Comparison of ENCODE assay signal across 4 fruit fly cellular contexts in genomic region chr3R:20833664-20834063, dm6.
A peak's percentile ranks its signal among the peaks of the same experiment; 100 is the strongest.
TF ChIP-seq lines count a peak whose summit lies in the region.

No protein-coding gene starts in this region.

- TF ChIP-seq CTCF in whole organism, embryonic (GFP tag; optimal IDR thresholded peaks at IDR 0.05; lab: Kevin White, UChicago): no peak

TF ChIP-seq in whole organism, embryonic, 481 proteins besides CTCF, POLR2A, EP300 and RAD21 (continues in another document):
- TF ChIP-seq CG30403 (GFP tag; optimal IDR thresholded peaks at IDR 0.05; lab: Kevin White, UChicago): peak; percentile 19
- no peak for TF ChIP-seq CG13775 (GFP tag; optimal IDR thresholded peaks at IDR 0.05; lab: Kevin White, UChicago)
- TF ChIP-seq CG17328 (GFP tag; IDR thresholded peaks at IDR 0.05; lab: Robert Waterston, UW): peak; percentile 44
- no peak for TF ChIP-seq CG6765 (GFP tag; optimal IDR thresholded peaks at IDR 0.05; lab: Kevin White, UChicago)
- peak; percentile 30 for TF ChIP-seq CG8388 (GFP tag; optimal IDR thresholded peaks at IDR 0.05; lab: Kevin White, UChicago)
- peak; percentile 43 for TF ChIP-seq CG10366 (GFP tag; IDR thresholded peaks at IDR 0.05; lab: Robert Waterston, UW)
- no peak for TF ChIP-seq CG43689 (GFP tag; IDR thresholded peaks at IDR 0.05; lab: Robert Waterston, UW)
- peak in 1 of 2 experiments; percentile 29 for TF ChIP-seq Hr51 (GFP tag; optimal IDR thresholded peaks at IDR 0.05; lab: Kevin White, UChicago)
- TF ChIP-seq so (GFP tag; IDR thresholded peaks at IDR 0.05; lab: Robert Waterston, UW): no peak
- peak in 1 of 2 experiments; percentile 55 for TF ChIP-seq bsh (GFP tag; optimal IDR thresholded peaks at IDR 0.05; lab: Kevin White, UChicago)
- TF ChIP-seq Med (GFP tag; lab: Kevin White, UChicago): peak; percentile 41
- TF ChIP-seq chn (GFP tag; optimal IDR thresholded peaks at IDR 0.05; lab: Kevin White, UChicago): peak; percentile 22
- no peak for TF ChIP-seq CG30431 (GFP tag; optimal IDR thresholded peaks at IDR 0.05; lab: Kevin White, UChicago)
- TF ChIP-seq E2f1 (GFP tag; IDR thresholded peaks at IDR 0.05; lab: Robert Waterston, UW): no peak
- peak; percentile 29; the same call in 1 of the 2 replicates for TF ChIP-seq sim (GFP tag; IDR thresholded peaks at IDR 0.05; lab: Robert Waterston, UW)
- TF ChIP-seq row (GFP tag; IDR thresholded peaks at IDR 0.05; lab: Robert Waterston, UW): peak; percentile 62
- TF ChIP-seq sens-2 (GFP tag; IDR thresholded peaks at IDR 0.05; lab: Robert Waterston, UW): 0 out of 2 replicates have a peak, but pooled peaks have one; percentile 12
- TF ChIP-seq trem (tag; optimal IDR thresholded peaks at IDR 0.05; lab: Kevin White, UChicago): no peak
- TF ChIP-seq CG3407 (GFP tag; optimal IDR thresholded peaks at IDR 0.05; lab: Kevin White, UChicago): no peak
- no peak for TF ChIP-seq Trl (optimal IDR thresholded peaks at IDR 0.05; lab: Kevin White, UChicago)
- peak; percentile 11 for TF ChIP-seq Trl (GFP tag; optimal IDR thresholded peaks at IDR 0.05; lab: Kevin White, UChicago)
- TF ChIP-seq chif (GFP tag; optimal IDR thresholded peaks at IDR 0.05; lab: Kevin White, UChicago): peak in 1 of 2 experiments; percentile 29
- peak; percentile 29 for TF ChIP-seq NfI (GFP tag; optimal IDR thresholded peaks at IDR 0.05; lab: Kevin White, UChicago)

TF ChIP-seq in whole organism, prepupa, 60 proteins besides CTCF, POLR2A, EP300 and RAD21 (continues in another document):
- TF ChIP-seq CG10669 (GFP tag; optimal IDR thresholded peaks at IDR 0.05; lab: Kevin White, UChicago) (peak; percentile 28), OdsH (GFP tag; optimal IDR thresholded peaks at IDR 0.05; lab: Kevin White, UChicago) (peak; percentile 55), CG11762 (GFP tag; optimal IDR thresholded peaks at IDR 0.05; lab: Kevin White, UChicago; ENCODE audit: insufficient read depth) (no peak), CG8632 (GFP tag; optimal IDR thresholded peaks at IDR 0.05; lab: Kevin White, UChicago) (peak; percentile 16), CG9139 (GFP tag; optimal IDR thresholded peaks at IDR 0.05; lab: Kevin White, UChicago) (no peak), CG10631 (GFP tag; optimal IDR thresholded peaks at IDR 0.05; lab: Kevin White, UChicago) (peak; percentile 18), Lpt (GFP tag; optimal IDR thresholded peaks at IDR 0.05; lab: Kevin White, UChicago) (no peak), Eip93F (GFP tag; optimal IDR thresholded peaks at IDR 0.05; lab: Kevin White, UChicago) (peak; percentile 55), CG4318 (GFP tag; optimal IDR thresholded peaks at IDR 0.05; lab: Kevin White, UChicago) (peak; percentile 25), CG6276 (GFP tag; optimal IDR thresholded peaks at IDR 0.05; lab: Kevin White, UChicago) (peak; percentile 3), Sox15 (GFP tag; optimal IDR thresholded peaks at IDR 0.05; lab: Kevin White, UChicago) (no peak), Eip75B (GFP tag; optimal IDR thresholded peaks at IDR 0.05; lab: Kevin White, UChicago) (peak; percentile 20), Ets21C (GFP tag; optimal IDR thresholded peaks at IDR 0.05; lab: Kevin White, UChicago) (no peak), CG1621 (tag; optimal IDR thresholded peaks at IDR 0.05; lab: Kevin White, UChicago) (no peak), CG3919 (GFP tag; optimal IDR thresholded peaks at IDR 0.05; lab: Kevin White, UChicago) (peak; percentile 21), CG8319 (GFP tag; optimal IDR thresholded peaks at IDR 0.05; lab: Kevin White, UChicago) (no peak), salr (GFP tag; optimal IDR thresholded peaks at IDR 0.05; lab: Kevin White, UChicago) (peak in 1 of 2 experiments; percentile 7), net (GFP tag; optimal IDR thresholded peaks at IDR 0.05; lab: Kevin White, UChicago) (no peak), Met (GFP tag; optimal IDR thresholded peaks at IDR 0.05; lab: Kevin White, UChicago) (peak; percentile 17), svp (GFP tag; lab: Kevin White, UChicago) (peak; percentile 80), CG6808 (GFP tag; optimal IDR thresholded peaks at IDR 0.05; lab: Kevin White, UChicago) (no peak), Hr4 (GFP tag; optimal IDR thresholded peaks at IDR 0.05; lab: Kevin White, UChicago) (peak; percentile 59), vri (GFP tag; optimal IDR thresholded peaks at IDR 0.05; lab: Kevin White, UChicago) (no peak), lz (GFP tag; optimal IDR thresholded peaks at IDR 0.05; lab: Kevin White, UChicago) (peak; percentile 15)

TF ChIP-seq in whole organism, pupa, 21 proteins besides CTCF, POLR2A, EP300 and RAD21:
- TF ChIP-seq CG10348 (GFP tag; IDR thresholded peaks at IDR 0.05; lab: Robert Waterston, UW) (no peak), EcR (GFP tag; optimal IDR thresholded peaks at IDR 0.05; lab: Kevin White, UChicago) (no peak), CG12605 (GFP tag; IDR thresholded peaks at IDR 0.05; lab: Robert Waterston, UW) (no peak), CG17806 (tag; optimal IDR thresholded peaks at IDR 0.05; lab: Kevin White, UChicago) (no peak), CG13204 (GFP tag; optimal IDR thresholded peaks at IDR 0.05; lab: Kevin White, UChicago) (no peak), CG34367 (tag; optimal IDR thresholded peaks at IDR 0.05; lab: Kevin White, UChicago) (no peak), CG32121 (GFP tag; IDR thresholded peaks at IDR 0.05; lab: Robert Waterston, UW) (no peak), rn (GFP tag; IDR thresholded peaks at IDR 0.05; lab: Robert Waterston, UW) (no peak), CG4496 (GFP tag; IDR thresholded peaks at IDR 0.05; lab: Robert Waterston, UW) (peak; percentile 63; the same call in 1 of the 3 replicates), CG14655 (GFP tag; optimal IDR thresholded peaks at IDR 0.05; lab: Kevin White, UChicago) (peak; percentile 5), CG9948 (tag; optimal IDR thresholded peaks at IDR 0.05; lab: Kevin White, UChicago) (peak; percentile 3), Ets98B (GFP tag; IDR thresholded peaks at IDR 0.05; lab: Robert Waterston, UW) (peak; percentile 33), Pif1B (GFP tag; optimal IDR thresholded peaks at IDR 0.05; lab: Kevin White, UChicago) (no peak), Pif1A (GFP tag; optimal IDR thresholded peaks at IDR 0.05; lab: Kevin White, UChicago) (peak; percentile 5), CG15710 (tag; optimal IDR thresholded peaks at IDR 0.05; lab: Kevin White, UChicago) (peak; percentile 10), CG8301 (tag; optimal IDR thresholded peaks at IDR 0.05; lab: Kevin White, UChicago) (peak; percentile 12), fd96Ca (GFP tag; IDR thresholded peaks at IDR 0.05; lab: Robert Waterston, UW) (peak; percentile 21; the same call in 1 of the 3 replicates), D1 (tag; optimal IDR thresholded peaks at IDR 0.05; lab: Kevin White, UChicago) (no peak), CG8159 (tag; optimal IDR thresholded peaks at IDR 0.05; lab: Kevin White, UChicago) (no peak), Snoo (tag; optimal IDR thresholded peaks at IDR 0.05; lab: Kevin White, UChicago) (no peak), gl (tag; optimal IDR thresholded peaks at IDR 0.05; lab: Kevin White, UChicago) (no peak)

TF ChIP-seq in whole organism, wandering third instar larva, 38 proteins besides CTCF, POLR2A, EP300 and RAD21:
- TF ChIP-seq OdsH (GFP tag; optimal IDR thresholded peaks at IDR 0.05; lab: Kevin White, UChicago) (peak; percentile 7), h (GFP tag; optimal IDR thresholded peaks at IDR 0.05; lab: Kevin White, UChicago) (no peak), Rel (GFP tag; optimal IDR thresholded peaks at IDR 0.05; lab: Kevin White, UChicago) (no peak), Rel (tag; optimal IDR thresholded peaks at IDR 0.05; lab: Kevin White, UChicago) (peak; percentile 87), Myc (optimal IDR thresholded peaks at IDR 0.05; lab: Kevin White, UChicago) (no peak), ey (GFP tag; optimal IDR thresholded peaks at IDR 0.05; lab: Kevin White, UChicago) (no peak), fru (GFP tag; optimal IDR thresholded peaks at IDR 0.05; lab: Kevin White, UChicago) (no peak), br (GFP tag; optimal IDR thresholded peaks at IDR 0.05; lab: Kevin White, UChicago) (no peak), Jra (GFP tag; optimal IDR thresholded peaks at IDR 0.05; lab: Kevin White, UChicago) (no peak), sv (GFP tag; optimal IDR thresholded peaks at IDR 0.05; lab: Kevin White, UChicago) (peak; percentile 39), foxo (GFP tag; optimal IDR thresholded peaks at IDR 0.05; lab: Kevin White, UChicago) (peak in 1 of 2 experiments; percentile 27), N (GFP tag; optimal IDR thresholded peaks at IDR 0.05; lab: Kevin White, UChicago) (no peak), dmrt93B (GFP tag; optimal IDR thresholded peaks at IDR 0.05; lab: Kevin White, UChicago) (no peak), dl (GFP tag; optimal IDR thresholded peaks at IDR 0.05; lab: Kevin White, UChicago; ENCODE audit: insufficient read depth in 1 of 2, partially characterized antibody in 2 of 2) (no peak), Hnf4 (GFP tag; optimal IDR thresholded peaks at IDR 0.05; lab: Kevin White, UChicago) (peak; percentile 17), lola (GFP tag; optimal IDR thresholded peaks at IDR 0.05; lab: Kevin White, UChicago) (no peak)

Comparison
In these comparisons a context has a peak if more than half of its experiments do, and no peak if none do; other contexts are left out.
1. Of the 7 proteins assayed by ChIP-seq in both whole organism, embryonic and whole organism, prepupa: peak only in whole organism, embryonic: Blimp-1 and CG6854; only in whole organism, prepupa: Hr39; in both: Sox102F; in neither: 3.